Worm (Caenorhabditis elegans) whole organism, L4/young adult: ENCODE measurements around the gene srd-11.

ENCODE experiments used
- W03F9.2 ChIP-seq: fragments of 150-350 bp; optimal IDR thresholded peaks from 2 replicates; lab custom pipeline; 2014; ENCODE audit warnings: missing biosample characterization, missing genetic modification characterization
- dao-5 ChIP-seq: sonication (generic microtip); optimal IDR thresholded peaks from 2 replicates; lab custom pipeline; 2016; ENCODE audit warnings: missing genotype, missing genetic modification characterization, moderate library complexity, missing compliant biosample characterization
- him-1 ChIP-seq: sonication (generic microtip); optimal IDR thresholded peaks from 2 replicates; lab custom pipeline; 2016; ENCODE audit warnings: missing genotype, missing genetic modification reagents, missing genetic modification characterization, missing compliant biosample characterization

ce11 chrV:13613870-13614269, 5.8 kb downstream of the srd-11 start, which contains the start of gene F53F4.7:
- no peak for TF ChIP-seq him-1 (tag; lab: Kevin White, UChicago)
- no peak for TF ChIP-seq dao-5
- no peak for TF ChIP-seq W03F9.2 (tag; lab: Kevin White, UChicago)
